Fruit fly (Drosophila melanogaster) whole organism, wandering third instar larva: ENCODE data around the gene pie.
A peak's percentile ranks its signal among the peaks of the same experiment; 100 is the strongest.

Experiments used
- CG32264 ChIP-seq: fragments of 200-800 bp; sonication (Bioruptor generic); optimal IDR thresholded peaks from 2 replicates; lab custom pipeline; 2016; ENCODE audit warnings: missing biosample characterization, missing genetic modification characterization
- CrebA ChIP-seq: fragments of 200-800 bp; sonication (Bioruptor generic); optimal IDR thresholded peaks from 2 replicates; lab custom pipeline; 2016; ENCODE audit warnings: missing biosample characterization, mild to moderate bottlenecking, missing genetic modification characterization, borderline replicate concordance
- Dfd ChIP-seq: fragments of >200 bp; optimal IDR thresholded peaks from 2 replicates; lab custom pipeline; 2017; ENCODE audit warnings: missing biosample characterization, missing genetic modification characterization
- Dif ChIP-seq: fragments of 200-275, 200-300 bp; sonication (Bioruptor generic); optimal IDR thresholded peaks from 2 replicates; lab custom pipeline; 2018; ENCODE audit warnings: missing biosample characterization, missing genetic modification characterization; ENCODE audit not compliant: partially characterized antibody
- GATAd ChIP-seq: sonication (Bioruptor generic); optimal IDR thresholded peaks from 2 replicates; lab custom pipeline; 2016; ENCODE audit warnings: missing biosample characterization, missing genetic modification characterization
- HLH106 ChIP-seq: fragments of 200-800 bp; optimal IDR thresholded peaks from 3 replicates; lab custom pipeline; 2019; ENCODE audit warnings: missing biosample characterization, mild to moderate bottlenecking, missing genetic modification characterization, moderate library complexity
- Hnf4 ChIP-seq: fragments of 200-800 bp; sonication (Bioruptor generic); optimal IDR thresholded peaks from 2 replicates; lab custom pipeline; 2016; ENCODE audit warnings: missing biosample characterization, mild to moderate bottlenecking, missing genetic modification characterization
- Hr78 ChIP-seq: fragments of >200 bp; optimal IDR thresholded peaks from 2 replicates; lab custom pipeline; 2017; ENCODE audit warnings: missing biosample characterization, missing genetic modification characterization
- Hr83 ChIP-seq: fragments of 200-300 bp; sonication (Bioruptor generic); optimal IDR thresholded peaks from 2 replicates; lab custom pipeline; 2016; ENCODE audit warnings: missing biosample characterization, mild to moderate bottlenecking, missing genetic modification characterization, moderate library complexity; ENCODE audit not compliant: poor library complexity, severe bottlenecking
- Jra ChIP-seq: sonication (Bioruptor generic); optimal IDR thresholded peaks from 2 replicates; lab custom pipeline; 2016; ENCODE audit warnings: missing biosample characterization, missing genetic modification characterization
- Myc ChIP-seq: fragments of >200 bp; optimal IDR thresholded peaks from 2 replicates; lab custom pipeline; 2017
- N ChIP-seq: fragments of >200 bp; optimal IDR thresholded peaks from 2 replicates; lab custom pipeline; 2018; ENCODE audit warnings: missing biosample characterization, missing external identifiers, missing genetic modification characterization
- OdsH ChIP-seq: fragments of 200-800 bp; sonication (Bioruptor generic); optimal IDR thresholded peaks from 2 replicates; lab custom pipeline; 2016; ENCODE audit warnings: missing biosample characterization, mild to moderate bottlenecking, missing genetic modification characterization
- Sp1 ChIP-seq: fragments of 200-800 bp; sonication (Bioruptor generic); optimal IDR thresholded peaks from 3 replicates; lab custom pipeline; 2019; ENCODE audit warnings: missing biosample characterization, mild to moderate bottlenecking, missing genetic modification characterization, moderate library complexity
- Vsx2 ChIP-seq: fragments of 200-300, 225-300 bp; sonication (Bioruptor generic); optimal IDR thresholded peaks from 2 replicates; lab custom pipeline; 2018; ENCODE audit warnings: missing biosample characterization, missing genetic modification characterization; ENCODE audit not compliant: partially characterized antibody
- brk ChIP-seq: fragments of 200-800 bp; sonication (Bioruptor generic); optimal IDR thresholded peaks from 2 replicates; lab custom pipeline; 2016; ENCODE audit warnings: missing biosample characterization, mild to moderate bottlenecking, missing genetic modification characterization
- dmrt93B ChIP-seq: fragments of 200-800 bp; sonication (Bioruptor generic); optimal IDR thresholded peaks from 2 replicates; lab custom pipeline; 2018; ENCODE audit warnings: missing biosample characterization, mild to moderate bottlenecking, missing genetic modification characterization
- dsf ChIP-seq: sonication (Bioruptor generic); optimal IDR thresholded peaks from 2 replicates; lab custom pipeline; 2016; ENCODE audit warnings: missing biosample characterization, missing genetic modification characterization, borderline replicate concordance
- ey ChIP-seq: fragments of 200-800 bp; sonication (Bioruptor generic); optimal IDR thresholded peaks from 2 replicates; lab custom pipeline; 2016; ENCODE audit warnings: missing biosample characterization, missing genetic modification characterization
- fru ChIP-seq: fragments of 200-800 bp; sonication (Bioruptor generic); optimal IDR thresholded peaks from 3 replicates; lab custom pipeline; 2016; ENCODE audit warnings: missing biosample characterization, mild to moderate bottlenecking, missing genetic modification characterization
- h ChIP-seq: fragments of 200-800 bp; sonication (Bioruptor generic); optimal IDR thresholded peaks from 3 replicates; lab custom pipeline; 2016; ENCODE audit warnings: missing biosample characterization, mild to moderate bottlenecking, missing genetic modification characterization
- jim ChIP-seq: fragments of 175-275, 200-325 bp; sonication (Bioruptor generic); optimal IDR thresholded peaks from 2 replicates; lab custom pipeline; 2016; ENCODE audit warnings: missing biosample characterization, mild to moderate bottlenecking, missing genetic modification characterization
- lola ChIP-seq: fragments of >200 bp; optimal IDR thresholded peaks from 2 replicates; lab custom pipeline; 2017; ENCODE audit warnings: missing biosample characterization, missing genetic modification characterization
- pan ChIP-seq: fragments of >200 bp; optimal IDR thresholded peaks from 2 replicates; lab custom pipeline; 2017
- psq ChIP-seq: fragments of 200-800 bp; sonication (Bioruptor generic); optimal IDR thresholded peaks from 3 replicates; lab custom pipeline; 2017; ENCODE audit warnings: missing biosample characterization, mild to moderate bottlenecking, missing genetic modification characterization, moderate library complexity
- rgr ChIP-seq: fragments of 200-800 bp; sonication (Bioruptor generic); optimal IDR thresholded peaks from 3 replicates; lab custom pipeline; 2016; ENCODE audit warnings: missing biosample characterization, mild to moderate bottlenecking, missing genetic modification characterization
- sage ChIP-seq: fragments of 200-800 bp; sonication (Bioruptor generic); optimal IDR thresholded peaks from 2 replicates; lab custom pipeline; 2016; ENCODE audit warnings: missing biosample characterization, mild to moderate bottlenecking, missing genetic modification characterization
- sv ChIP-seq: fragments of 200-800 bp; sonication (Bioruptor generic); optimal IDR thresholded peaks from 3 replicates; lab custom pipeline; 2016; ENCODE audit warnings: missing biosample characterization, missing genetic modification characterization
- usp ChIP-seq: fragments of >200 bp; optimal IDR thresholded peaks from 2 replicates; lab custom pipeline; 2017; ENCODE audit warnings: missing biosample characterization, missing genetic modification characterization
- woc ChIP-seq: sonication (Bioruptor generic); optimal IDR thresholded peaks from 2 replicates; lab custom pipeline; 2016; ENCODE audit warnings: missing biosample characterization, mild to moderate bottlenecking, missing genetic modification characterization

Gene pie

DNA sequence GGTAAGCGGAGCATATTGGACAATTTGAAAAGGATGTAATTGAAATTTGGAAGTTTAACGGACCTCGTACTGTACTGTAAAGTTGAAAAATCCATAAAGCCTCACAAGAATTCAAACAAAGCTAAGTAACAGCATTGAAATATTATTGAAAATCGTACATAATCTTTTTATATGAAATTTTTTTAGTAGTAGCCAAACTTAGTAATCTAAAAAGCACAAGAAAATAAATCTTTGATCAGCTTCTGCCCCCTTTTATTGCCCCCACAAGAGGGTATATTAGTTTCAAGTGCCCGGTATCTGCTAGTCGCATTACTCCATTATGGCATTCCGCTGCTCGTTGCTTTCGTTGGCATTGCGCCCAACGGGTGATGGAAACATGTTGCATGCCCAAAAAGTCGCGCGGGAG, 44.3 kb upstream of the pie start:
- TF ChIP-seq Dif (GFP tag; lab: Kevin White, UChicago) (no peak), sv (GFP tag; lab: Kevin White, UChicago) (peak; percentile 2)

DNA sequence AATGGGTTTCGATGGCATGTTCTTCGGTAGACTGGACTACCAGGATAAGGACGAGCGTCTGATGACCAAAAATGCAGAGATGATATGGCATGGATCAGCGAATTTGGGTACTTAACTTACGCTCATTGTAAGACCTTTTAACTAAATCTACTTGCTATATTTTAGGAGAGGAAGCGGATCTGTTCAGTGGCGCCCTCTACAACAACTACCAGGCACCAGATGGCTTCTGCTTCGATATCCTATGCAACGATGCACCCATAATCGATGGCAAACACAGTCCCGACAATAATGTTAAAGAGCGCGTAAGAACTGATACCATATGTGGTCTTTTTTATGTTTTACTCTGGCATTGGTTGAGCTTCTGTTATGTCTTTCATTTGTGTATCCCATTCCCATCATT, 36.4 kb upstream of the pie start:
- no peak for TF ChIP-seq CG32264 (GFP tag; lab: Kevin White, UChicago)
- TF ChIP-seq pan: no peak
- TF ChIP-seq Vsx2 (GFP tag; lab: Kevin White, UChicago): no peak
- no peak for TF ChIP-seq jim
- TF ChIP-seq Hnf4 (GFP tag; lab: Kevin White, UChicago): no peak
- TF ChIP-seq GATAd (GFP tag; lab: Kevin White, UChicago): no peak
- no peak for TF ChIP-seq sage (GFP tag; lab: Kevin White, UChicago)
- TF ChIP-seq Hr78 (GFP tag; lab: Kevin White, UChicago): no peak

DNA sequence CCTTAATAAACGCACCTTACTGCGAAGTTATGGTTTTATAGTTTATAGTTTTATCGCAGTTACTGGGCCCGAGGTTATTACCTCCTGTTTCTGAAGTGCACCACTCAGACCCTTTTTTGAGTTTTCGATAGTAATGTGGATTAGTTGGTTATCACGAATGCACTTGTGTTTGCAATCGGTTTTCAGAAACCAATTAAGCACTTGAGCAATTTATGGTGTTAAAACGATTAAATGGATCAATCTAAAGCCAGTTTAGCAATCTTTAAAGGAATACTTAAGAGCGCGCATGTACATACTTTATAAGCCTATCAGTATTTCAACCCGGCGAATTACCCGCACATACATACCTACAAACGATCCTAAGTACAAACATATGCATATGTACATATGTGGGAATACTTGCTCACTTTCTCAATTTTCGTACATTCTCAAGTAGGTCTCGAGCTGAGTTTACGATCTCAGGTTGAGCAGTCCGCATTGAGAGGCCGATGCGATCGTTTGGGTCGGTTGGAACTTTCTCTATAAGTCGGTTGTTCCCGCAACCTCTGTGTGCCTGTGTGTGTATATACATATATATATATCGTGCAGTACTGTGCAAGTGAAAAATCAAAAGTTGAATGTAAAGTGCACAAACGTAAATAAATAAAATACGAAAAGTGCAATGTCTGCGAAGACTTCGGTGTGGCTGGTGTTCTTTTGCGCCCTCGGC, 34.8 kb upstream of the pie start, which contains the start of the genes LManI and LManII:
Gene LManI (minus strand): TSS at position 51 of the 709 bp plus-strand sequence.
Gene LManII (plus strand): TSS at position 468 of the 709 bp plus-strand sequence.
- TF ChIP-seq Dif (GFP tag; lab: Kevin White, UChicago) (peak; percentile 60), GATAd (GFP tag; lab: Kevin White, UChicago) (no peak), HLH106 (tag; lab: Kevin White, UChicago) (no peak), rgr (GFP tag; lab: Kevin White, UChicago) (no peak), dsf (GFP tag; lab: Kevin White, UChicago) (no peak)
- TF ChIP-seq, all 38 proteins: peak for 1

DNA sequence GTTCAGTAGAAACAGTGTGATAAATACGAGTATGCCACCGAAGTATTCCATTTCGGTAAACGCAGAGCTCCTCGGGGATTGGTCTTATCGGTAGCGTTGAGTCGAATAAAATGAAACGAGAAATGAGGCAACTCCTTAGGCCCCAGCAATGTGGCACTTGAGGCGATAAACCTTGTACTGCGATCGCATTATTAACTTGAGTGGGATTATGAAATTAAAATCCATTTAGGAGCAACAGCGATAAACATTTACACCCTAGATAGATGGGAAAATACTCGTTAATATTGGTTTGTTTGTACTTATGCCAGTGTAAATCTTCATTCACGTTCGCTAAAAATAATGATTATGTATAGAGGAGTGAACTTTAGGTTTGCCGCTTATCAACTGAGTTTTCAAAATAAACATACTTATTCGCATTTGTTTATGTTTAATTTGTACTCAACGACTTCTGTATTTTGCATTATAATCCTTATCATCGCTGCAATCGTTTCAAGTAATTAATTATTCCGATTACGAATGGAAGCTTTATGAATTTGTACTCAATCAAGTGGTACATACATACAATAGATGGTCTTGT, 33.5 kb upstream of the pie start:
- TF ChIP-seq Dfd: no peak
- TF ChIP-seq OdsH (GFP tag; lab: Kevin White, UChicago): no peak
- no peak for TF ChIP-seq dmrt93B
- no peak for TF ChIP-seq Sp1 (GFP tag; lab: Kevin White, UChicago)
- no peak for TF ChIP-seq CG32264 (GFP tag; lab: Kevin White, UChicago)
- no peak for TF ChIP-seq usp (GFP tag; lab: Kevin White, UChicago)

DNA sequence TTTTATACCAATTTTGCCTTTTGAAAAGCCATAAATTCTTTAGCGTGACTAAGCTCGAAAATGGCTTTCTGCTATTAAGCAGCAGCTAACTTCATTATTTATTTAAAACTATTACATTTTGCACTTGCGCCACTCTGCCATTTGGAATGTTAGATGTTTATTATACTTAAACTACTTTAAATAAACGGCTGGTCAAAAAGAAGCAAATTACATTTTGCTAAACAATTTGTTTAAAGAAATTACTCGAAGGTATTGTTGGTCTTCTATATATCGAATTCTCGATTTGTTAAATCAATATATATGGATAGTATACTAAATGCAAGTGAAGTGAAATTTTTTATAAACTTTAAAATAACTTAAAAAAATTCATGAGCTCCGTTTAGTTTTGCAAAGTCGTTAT, 29.7 kb upstream of the pie start, which contains the start of gene ppk10:
Gene ppk10 (minus strand): TSS at position 101 of the 400 bp plus-strand sequence.
- TF ChIP-seq Jra (GFP tag; lab: Kevin White, UChicago) (no peak), CG32264 (GFP tag; lab: Kevin White, UChicago) (no peak), Hr78 (GFP tag; lab: Kevin White, UChicago) (no peak), woc (GFP tag; lab: Kevin White, UChicago) (no peak), h (GFP tag; lab: Kevin White, UChicago) (no peak), fru (GFP tag; lab: Kevin White, UChicago) (no peak), psq (GFP tag; lab: Kevin White, UChicago) (no peak), Myc (no peak), Hnf4 (GFP tag; lab: Kevin White, UChicago) (no peak), brk (GFP tag; lab: Kevin White, UChicago) (no peak), Sp1 (GFP tag; lab: Kevin White, UChicago) (no peak), Hr83 (GFP tag; lab: Kevin White, UChicago) (no peak), N (GFP tag; lab: Kevin White, UChicago) (no peak), rgr (GFP tag; lab: Kevin White, UChicago) (no peak), CrebA (GFP tag; lab: Kevin White, UChicago) (no peak), dmrt93B (no peak), sv (GFP tag; lab: Kevin White, UChicago) (no peak), jim (no peak), ey (GFP tag; lab: Kevin White, UChicago) (no peak), lola (GFP tag; lab: Kevin White, UChicago) (no peak)
